In the genomic region with DNA sequence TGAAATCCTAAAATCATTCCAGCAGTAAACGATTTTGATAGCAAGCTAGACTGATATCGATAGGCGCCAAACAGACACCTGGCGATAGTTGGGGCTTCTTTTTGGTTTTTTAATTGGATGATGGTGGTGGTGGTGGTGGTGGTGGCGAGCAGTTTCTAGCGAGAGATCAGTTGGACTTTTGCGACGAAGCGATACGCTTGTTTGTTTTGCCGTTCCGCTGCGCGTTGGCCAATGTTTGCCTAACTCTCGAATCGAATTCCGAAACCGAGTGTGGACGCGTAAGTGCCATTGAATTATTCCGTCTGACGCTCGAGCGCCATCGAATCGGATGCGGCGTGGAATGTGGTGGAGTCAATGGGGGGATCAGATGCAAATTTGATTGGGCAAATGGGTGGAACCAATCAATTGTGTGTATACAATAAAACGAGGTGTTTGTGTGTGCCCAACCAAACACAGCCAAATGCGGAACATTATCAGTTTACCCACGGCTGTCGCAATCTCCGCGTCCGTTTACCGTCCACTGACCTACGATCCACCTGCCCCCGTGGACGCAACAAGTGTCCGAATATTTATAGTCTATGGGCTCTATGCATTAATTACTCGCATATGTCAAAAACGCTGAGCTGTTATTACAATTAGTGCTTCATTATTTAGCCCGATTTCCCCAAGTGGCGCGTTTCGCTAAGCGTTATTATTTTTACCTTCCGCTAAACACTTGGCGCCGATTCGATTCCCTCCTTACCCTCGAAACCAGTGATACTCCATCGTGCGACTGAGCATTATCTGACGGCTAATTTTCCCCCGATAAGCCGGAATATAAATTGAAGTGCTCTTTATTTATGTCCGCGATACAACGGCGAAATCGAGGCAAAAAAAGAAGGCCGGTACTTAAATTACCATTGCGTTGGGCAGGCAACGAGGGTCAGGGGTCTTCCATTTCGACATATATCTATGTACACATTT, we compare ENCODE assay signal across 1 fruit fly cellular context.
TF ChIP-seq lines count a peak whose summit lies in the region.

Gene CG17292, plus strand, starts transcription at position 91 of the 963 bp plus-strand sequence.

TF ChIP-seq in whole organism, embryonic, 481 proteins besides CTCF, POLR2A, EP300 and RAD21 (continued from another document and continues in another):
- TF ChIP-seq pb (GFP tag; optimal IDR thresholded peaks at IDR 0.05; lab: Kevin White, UChicago) = no peak
- TF ChIP-seq Bteb2 (GFP tag; optimal IDR thresholded peaks at IDR 0.05; lab: Kevin White, UChicago) = no peak
- TF ChIP-seq Aef1 (GFP tag; IDR thresholded peaks at IDR 0.05; lab: Robert Waterston, UW) = peak; percentile 20; the same call in 1 of the 3 replicates
- TF ChIP-seq CG16813 (GFP tag; IDR thresholded peaks at IDR 0.05; lab: Robert Waterston, UW; ENCODE audit: partially characterized antibody) = peak; percentile 80
- peak; percentile 17 for TF ChIP-seq CG9817 (tag; optimal IDR thresholded peaks at IDR 0.05; lab: Kevin White, UChicago)
- TF ChIP-seq ac (GFP tag; optimal IDR thresholded peaks at IDR 0.05; lab: Kevin White, UChicago) = no peak
- TF ChIP-seq CG10565 (GFP tag; optimal IDR thresholded peaks at IDR 0.05; lab: Kevin White, UChicago) = no peak
- TF ChIP-seq Hmr (GFP tag; optimal IDR thresholded peaks at IDR 0.05; lab: Kevin White, UChicago) = peak; percentile 81
- peak; percentile 63 for TF ChIP-seq Xrp1 (GFP tag; IDR thresholded peaks at IDR 0.05; lab: Robert Waterston, UW)
- no peak for TF ChIP-seq CG4820 (GFP tag; optimal IDR thresholded peaks at IDR 0.05; lab: Kevin White, UChicago)
- peak; percentile 61 for TF ChIP-seq bcd (GFP tag; optimal IDR thresholded peaks at IDR 0.05; lab: Kevin White, UChicago)
- no peak for TF ChIP-seq pum (GFP tag; optimal IDR thresholded peaks at IDR 0.05; lab: Kevin White, UChicago)
- TF ChIP-seq sna (GFP tag; IDR thresholded peaks at IDR 0.05; lab: Robert Waterston, UW; ENCODE audit: partially characterized antibody) = peak; percentile 89
- peak; percentile 90 for TF ChIP-seq CG6791 (GFP tag; IDR thresholded peaks at IDR 0.05; lab: Robert Waterston, UW; ENCODE audit: partially characterized antibody)
- TF ChIP-seq CG3726 (GFP tag; IDR thresholded peaks at IDR 0.05; lab: Robert Waterston, UW) = no peak
- TF ChIP-seq Asciz (GFP tag; optimal IDR thresholded peaks at IDR 0.05; lab: Kevin White, UChicago) = peak; percentile 23
- no peak for TF ChIP-seq CG7839 (tag; optimal IDR thresholded peaks at IDR 0.05; lab: Kevin White, UChicago)
- TF ChIP-seq C15 (GFP tag; IDR thresholded peaks at IDR 0.05; lab: Robert Waterston, UW) = no peak
- no peak for TF ChIP-seq bab2 (GFP tag; optimal IDR thresholded peaks at IDR 0.05; lab: Kevin White, UChicago)
- TF ChIP-seq MBD-R2 (GFP tag; IDR thresholded peaks at IDR 0.05; lab: Robert Waterston, UW) = peak; percentile 67
- peak; percentile 65 for TF ChIP-seq Dad (GFP tag; optimal IDR thresholded peaks at IDR 0.05; lab: Kevin White, UChicago)
- peak; percentile 12 for TF ChIP-seq CG15011 (GFP tag; optimal IDR thresholded peaks at IDR 0.05; lab: Kevin White, UChicago)
- TF ChIP-seq CG11723 (GFP tag; optimal IDR thresholded peaks at IDR 0.05; lab: Kevin White, UChicago) = peak; percentile 16
- TF ChIP-seq CG17912 (GFP tag; optimal IDR thresholded peaks at IDR 0.05; lab: Kevin White, UChicago) = peak; percentile 45
- TF ChIP-seq dysf (GFP tag; IDR thresholded peaks at IDR 0.05; lab: Robert Waterston, UW) = peak; percentile 56; the same call in 2 of the 3 replicates
- no peak for TF ChIP-seq nom (GFP tag; optimal IDR thresholded peaks at IDR 0.05; lab: Kevin White, UChicago)
- TF ChIP-seq Lhr (GFP tag; optimal IDR thresholded peaks at IDR 0.05; lab: Kevin White, UChicago) = no peak
- no peak for TF ChIP-seq lov (optimal IDR thresholded peaks at IDR 0.05; lab: Kevin White, UChicago)
- 0 out of 3 replicates have a peak, but pooled peaks have one; percentile 55 for TF ChIP-seq lov (GFP tag; IDR thresholded peaks at IDR 0.05; lab: Robert Waterston, UW)
- peak; percentile 27; the same call in 1 of the 2 replicates for TF ChIP-seq CG6689 (GFP tag; IDR thresholded peaks at IDR 0.05; lab: Robert Waterston, UW)
- peak; percentile 1 for TF ChIP-seq zfh2 (GFP tag; optimal IDR thresholded peaks at IDR 0.05; lab: Kevin White, UChicago)
- TF ChIP-seq cato (GFP tag; optimal IDR thresholded peaks at IDR 0.05; lab: Kevin White, UChicago; ENCODE audit: borderline replicate concordance) = no peak
- TF ChIP-seq pfk (GFP tag; optimal IDR thresholded peaks at IDR 0.05; lab: Kevin White, UChicago) = peak; percentile 6
- TF ChIP-seq Hr78 (GFP tag; optimal IDR thresholded peaks at IDR 0.05; lab: Kevin White, UChicago) = peak in 1 of 2 experiments; percentile 73
- peak; percentile 58 for TF ChIP-seq HHEX (GFP tag; optimal IDR thresholded peaks at IDR 0.05; lab: Kevin White, UChicago)
- peak; percentile 76 for TF ChIP-seq Deaf1 (tag; optimal IDR thresholded peaks at IDR 0.05; lab: Kevin White, UChicago)
- no peak for TF ChIP-seq CG12744 (GFP tag; optimal IDR thresholded peaks at IDR 0.05; lab: Kevin White, UChicago)
- peak; percentile 83 for TF ChIP-seq HmgZ (tag; optimal IDR thresholded peaks at IDR 0.05; lab: Kevin White, UChicago)
- TF ChIP-seq CG12659 (GFP tag; optimal IDR thresholded peaks at IDR 0.05; lab: Kevin White, UChicago) = peak; percentile 85
- peak; percentile 32 for TF ChIP-seq sens (GFP tag; lab: Kevin White, UChicago)
- peak; percentile 94 for TF ChIP-seq amos (GFP tag; IDR thresholded peaks at IDR 0.05; lab: Robert Waterston, UW; ENCODE audit: partially characterized antibody)
- no peak; the same call in 1 of the 2 replicates for TF ChIP-seq crol (GFP tag; IDR thresholded peaks at IDR 0.05; lab: Robert Waterston, UW)
- TF ChIP-seq CG11504 (tag; optimal IDR thresholded peaks at IDR 0.05; lab: Kevin White, UChicago) = peak; percentile 25
- peak; percentile 88 for TF ChIP-seq CG34224 (GFP tag; IDR thresholded peaks at IDR 0.05; lab: Robert Waterston, UW; ENCODE audit: partially characterized antibody)
- TF ChIP-seq CG6683 (GFP tag; optimal IDR thresholded peaks at IDR 0.05; lab: Kevin White, UChicago) = no peak
- peak; percentile 46 for TF ChIP-seq Myb (GFP tag; optimal IDR thresholded peaks at IDR 0.05; lab: Kevin White, UChicago)
- no peak for TF ChIP-seq Hr3 (GFP tag; optimal IDR thresholded peaks at IDR 0.05; lab: Kevin White, UChicago)
- peak; percentile 39 for TF ChIP-seq CG5180 (GFP tag; optimal IDR thresholded peaks at IDR 0.05; lab: Kevin White, UChicago)
- TF ChIP-seq CG7928 (GFP tag; optimal IDR thresholded peaks at IDR 0.05; lab: Kevin White, UChicago) = peak; percentile 28
- TF ChIP-seq CG10147 (GFP tag; optimal IDR thresholded peaks at IDR 0.05; lab: Kevin White, UChicago) = peak; percentile 36
- TF ChIP-seq HLH4C (GFP tag; IDR thresholded peaks at IDR 0.05; lab: Robert Waterston, UW; ENCODE audit: partially characterized antibody) = peak; percentile 89
- no peak for TF ChIP-seq CG15479 (GFP tag; optimal IDR thresholded peaks at IDR 0.05; lab: Kevin White, UChicago)
- peak; percentile 20; the same call in 1 of the 2 replicates for TF ChIP-seq Ada2b (GFP tag; IDR thresholded peaks at IDR 0.05; lab: Robert Waterston, UW)
- TF ChIP-seq ase (GFP tag; IDR thresholded peaks at IDR 0.05; lab: Robert Waterston, UW) = peak; percentile 62; the same call in 1 of the 3 replicates
- TF ChIP-seq CG6813 (GFP tag; optimal IDR thresholded peaks at IDR 0.05; lab: Kevin White, UChicago) = peak; percentile 17
- TF ChIP-seq CG4854 (GFP tag; optimal IDR thresholded peaks at IDR 0.05; lab: Kevin White, UChicago) = peak; percentile 37
- TF ChIP-seq jigr1 (GFP tag; IDR thresholded peaks at IDR 0.05; lab: Robert Waterston, UW) = no peak; the same call in 2 of the 3 replicates
- no peak for TF ChIP-seq crc (GFP tag; optimal IDR thresholded peaks at IDR 0.05; lab: Kevin White, UChicago)
- no peak for TF ChIP-seq Neu2 (GFP tag; optimal IDR thresholded peaks at IDR 0.05; lab: Kevin White, UChicago; ENCODE audit: borderline replicate concordance)
- TF ChIP-seq CG17568 (GFP tag; optimal IDR thresholded peaks at IDR 0.05; lab: Kevin White, UChicago) = no peak
- peak; percentile 27 for TF ChIP-seq NfI (GFP tag; optimal IDR thresholded peaks at IDR 0.05; lab: Kevin White, UChicago)
- TF ChIP-seq CG17359 (tag; optimal IDR thresholded peaks at IDR 0.05; lab: Kevin White, UChicago) = peak; percentile 38
- TF ChIP-seq nerfin-1 (tag; optimal IDR thresholded peaks at IDR 0.05; lab: Kevin White, UChicago) = no peak
- TF ChIP-seq B-H2 (GFP tag; optimal IDR thresholded peaks at IDR 0.05; lab: Kevin White, UChicago) = peak; percentile 74
- peak; percentile 94 for TF ChIP-seq Bgb (GFP tag; IDR thresholded peaks at IDR 0.05; lab: Robert Waterston, UW; ENCODE audit: partially characterized antibody)
- TF ChIP-seq CG4328 (GFP tag; optimal IDR thresholded peaks at IDR 0.05; lab: Kevin White, UChicago) = peak; percentile 9
- peak; percentile 38 for TF ChIP-seq unpg (GFP tag; optimal IDR thresholded peaks at IDR 0.05; lab: Kevin White, UChicago)
- no peak for TF ChIP-seq Elba2 (GFP tag; optimal IDR thresholded peaks at IDR 0.05; lab: Kevin White, UChicago)
- peak; percentile 15 for TF ChIP-seq CG3163 (GFP tag; optimal IDR thresholded peaks at IDR 0.05; lab: Kevin White, UChicago)
- no peak for TF ChIP-seq CG10959 (GFP tag; IDR thresholded peaks at IDR 0.05; lab: Robert Waterston, UW)
- peak; percentile 19 for TF ChIP-seq CG3995 (GFP tag; optimal IDR thresholded peaks at IDR 0.05; lab: Kevin White, UChicago)
- no peak for TF ChIP-seq salm (tag; optimal IDR thresholded peaks at IDR 0.05; lab: Kevin White, UChicago)
- peak; percentile 82; the same call in 2 of the 3 replicates for TF ChIP-seq Dbx (GFP tag; IDR thresholded peaks at IDR 0.05; lab: Robert Waterston, UW)
- no peak for TF ChIP-seq Dip2 (GFP tag; IDR thresholded peaks at IDR 0.05; lab: Robert Waterston, UW)
- peak; percentile 67 for TF ChIP-seq ftz-f1 (GFP tag; optimal IDR thresholded peaks at IDR 0.05; lab: Kevin White, UChicago)
- peak; percentile 61; the same call in 2 of the 3 replicates for TF ChIP-seq sr (GFP tag; IDR thresholded peaks at IDR 0.05; lab: Robert Waterston, UW)
- peak; percentile 46 for TF ChIP-seq lmd (GFP tag; IDR thresholded peaks at IDR 0.05; lab: Robert Waterston, UW)
- no peak for TF ChIP-seq CG11093 (GFP tag; IDR thresholded peaks at IDR 0.05; lab: Robert Waterston, UW)
- TF ChIP-seq Spps (tag; optimal IDR thresholded peaks at IDR 0.05; lab: Kevin White, UChicago) = no peak
- no peak for TF ChIP-seq HLHmδ (GFP tag; optimal IDR thresholded peaks at IDR 0.05; lab: Kevin White, UChicago)
- TF ChIP-seq CG31441 (GFP tag; IDR thresholded peaks at IDR 0.05; lab: Robert Waterston, UW) = 0 out of 2 replicates have a peak, but pooled peaks have one; percentile 11
- TF ChIP-seq Dref (GFP tag; IDR thresholded peaks at IDR 0.05; lab: Robert Waterston, UW) = peak; percentile 88
- no peak for TF ChIP-seq eve (GFP tag; optimal IDR thresholded peaks at IDR 0.05; lab: Kevin White, UChicago)
- peak; percentile 86 for TF ChIP-seq Atf6 (GFP tag; IDR thresholded peaks at IDR 0.05; lab: Robert Waterston, UW)
- peak; percentile 82 for TF ChIP-seq Rfx (GFP tag; IDR thresholded peaks at IDR 0.05; lab: Robert Waterston, UW)
- peak; percentile 3 for TF ChIP-seq mam (GFP tag; optimal IDR thresholded peaks at IDR 0.05; lab: Kevin White, UChicago)
- no peak for TF ChIP-seq az2 (GFP tag; optimal IDR thresholded peaks at IDR 0.05; lab: Kevin White, UChicago)
- no peak for TF ChIP-seq HLH54F (GFP tag; optimal IDR thresholded peaks at IDR 0.05; lab: Kevin White, UChicago)
- TF ChIP-seq CG12104 (GFP tag; optimal IDR thresholded peaks at IDR 0.05; lab: Kevin White, UChicago) = no peak
- peak; percentile 49; the same call in 1 of the 3 replicates for TF ChIP-seq zfh1 (GFP tag; IDR thresholded peaks at IDR 0.05; lab: Robert Waterston, UW)
- TF ChIP-seq lab (GFP tag; optimal IDR thresholded peaks at IDR 0.05; lab: Kevin White, UChicago) = peak; percentile 81
- TF ChIP-seq CG12219 (GFP tag; optimal IDR thresholded peaks at IDR 0.05; lab: Kevin White, UChicago) = peak; percentile 58
- peak in 1 of 2 experiments; percentile 48 for TF ChIP-seq Eip74EF (GFP tag; optimal IDR thresholded peaks at IDR 0.05; lab: Kevin White, UChicago)
- TF ChIP-seq Doc3 (GFP tag; IDR thresholded peaks at IDR 0.05; lab: Robert Waterston, UW; ENCODE audit: partially characterized antibody) = peak; percentile 87
- TF ChIP-seq B-H1 (GFP tag; IDR thresholded peaks at IDR 0.05; lab: Robert Waterston, UW) = no peak; the same call in 2 of the 3 replicates
- peak in 1 of 2 experiments; percentile 59 for TF ChIP-seq dpn (GFP tag; optimal IDR thresholded peaks at IDR 0.05; lab: Kevin White, UChicago)
- TF ChIP-seq NK7.1 (GFP tag; optimal IDR thresholded peaks at IDR 0.05; lab: Kevin White, UChicago) = peak; percentile 21
- no peak for TF ChIP-seq pros (GFP tag; optimal IDR thresholded peaks at IDR 0.05; lab: Kevin White, UChicago)
- TF ChIP-seq p53 (GFP tag; optimal IDR thresholded peaks at IDR 0.05; lab: Kevin White, UChicago) = no peak
- no peak for TF ChIP-seq gcm2 (GFP tag; optimal IDR thresholded peaks at IDR 0.05; lab: Kevin White, UChicago)
- TF ChIP-seq mld (GFP tag; IDR thresholded peaks at IDR 0.05; lab: Robert Waterston, UW; ENCODE audit: partially characterized antibody) = peak; percentile 79; the same call in 2 of the 3 replicates
- TF ChIP-seq CG16863 (GFP tag; optimal IDR thresholded peaks at IDR 0.05; lab: Kevin White, UChicago) = peak; percentile 6
- no peak for TF ChIP-seq sim (GFP tag; IDR thresholded peaks at IDR 0.05; lab: Robert Waterston, UW)
- TF ChIP-seq fd96Cb (tag; optimal IDR thresholded peaks at IDR 0.05; lab: Kevin White, UChicago) = no peak
- peak; percentile 61 for TF ChIP-seq CG3847 (GFP tag; IDR thresholded peaks at IDR 0.05; lab: Robert Waterston, UW)
- TF ChIP-seq tx (GFP tag; optimal IDR thresholded peaks at IDR 0.05; lab: Kevin White, UChicago) = no peak
- TF ChIP-seq CG9609 (GFP tag; optimal IDR thresholded peaks at IDR 0.05; lab: Kevin White, UChicago) = no peak
- peak; percentile 66 for TF ChIP-seq gsb-n (tag; optimal IDR thresholded peaks at IDR 0.05; lab: Kevin White, UChicago)
- no peak for TF ChIP-seq trh (GFP tag; optimal IDR thresholded peaks at IDR 0.05; lab: Kevin White, UChicago)
- TF ChIP-seq CG30020 (tag; optimal IDR thresholded peaks at IDR 0.05; lab: Kevin White, UChicago) = no peak
- TF ChIP-seq PHDP (tag; optimal IDR thresholded peaks at IDR 0.05; lab: Kevin White, UChicago) = peak; percentile 54
- peak; percentile 58; the same call in 1 of the 2 replicates for TF ChIP-seq ranshi (GFP tag; IDR thresholded peaks at IDR 0.05; lab: Robert Waterston, UW)
- peak; percentile 40; the same call in 1 of the 2 replicates for TF ChIP-seq cas (GFP tag; IDR thresholded peaks at IDR 0.05; lab: Robert Waterston, UW)
- peak; percentile 95 for TF ChIP-seq Opbp (GFP tag; IDR thresholded peaks at IDR 0.05; lab: Robert Waterston, UW; ENCODE audit: partially characterized antibody)
- no peak for TF ChIP-seq Doc2 (GFP tag; IDR thresholded peaks at IDR 0.05; lab: Robert Waterston, UW)
- TF ChIP-seq stc (GFP tag; IDR thresholded peaks at IDR 0.05; lab: Robert Waterston, UW) = 0 out of 2 replicates have a peak, but pooled peaks have one; percentile 40
